Worm (Caenorhabditis elegans) whole organism, L4 larva: ENCODE results near the gene srd-3.

ENCODE experiments used
- ZK546.5 ChIP-seq, 2 experiments: sonication (generic microtip); optimal IDR thresholded peaks; 2 replicates each; lab custom pipeline; 2017; ENCODE audit warnings: missing biosample characterization in 2 of 2, missing genetic modification characterization in 2 of 2
- ceh-28 ChIP-seq: fragments of 150-350 bp; optimal IDR thresholded peaks from 2 replicates; lab custom pipeline; 2014; ENCODE audit warnings: missing biosample characterization, missing genetic modification reagents, missing genetic modification characterization
- daf-8 ChIP-seq: fragments of 200-800 bp; sonication (Bioruptor generic); IDR thresholded peaks from 2 replicates; pipeline ENCODE4 v1.3.6; 2022; ENCODE audit warnings: missing genetic modification characterization, missing compliant biosample characterization
- dpl-1 ChIP-seq: fragments of 150-350 bp; optimal IDR thresholded peaks from 2 replicates; lab custom pipeline; 2014; ENCODE audit warnings: missing biosample characterization, missing genetic modification reagents, missing genetic modification characterization
- egl-27 ChIP-seq: sonication (generic microtip); optimal IDR thresholded peaks from 3 replicates; lab custom pipeline; 2017; ENCODE audit warnings: missing biosample characterization, missing genetic modification reagents, missing genetic modification characterization
- lin-13 ChIP-seq: fragments of 150-350 bp; optimal IDR thresholded peaks from 2 replicates; lab custom pipeline; 2014; ENCODE audit warnings: missing biosample characterization, missing genetic modification reagents, missing genetic modification characterization
- nhr-102 ChIP-seq: sonication (generic microtip); optimal IDR thresholded peaks from 2 replicates; lab custom pipeline; 2016; ENCODE audit warnings: mild to moderate bottlenecking, missing genetic modification characterization, moderate library complexity, missing compliant biosample characterization
- nhr-25 ChIP-seq: sonication (generic microtip); optimal IDR thresholded peaks from 2 replicates; lab custom pipeline; 2017; ENCODE audit warnings: missing genetic modification characterization, mild to moderate bottlenecking, missing compliant biosample characterization, antibody characterized with exemption, moderate library complexity, borderline replicate concordance; ENCODE audit not compliant: insufficient read depth

DNA sequence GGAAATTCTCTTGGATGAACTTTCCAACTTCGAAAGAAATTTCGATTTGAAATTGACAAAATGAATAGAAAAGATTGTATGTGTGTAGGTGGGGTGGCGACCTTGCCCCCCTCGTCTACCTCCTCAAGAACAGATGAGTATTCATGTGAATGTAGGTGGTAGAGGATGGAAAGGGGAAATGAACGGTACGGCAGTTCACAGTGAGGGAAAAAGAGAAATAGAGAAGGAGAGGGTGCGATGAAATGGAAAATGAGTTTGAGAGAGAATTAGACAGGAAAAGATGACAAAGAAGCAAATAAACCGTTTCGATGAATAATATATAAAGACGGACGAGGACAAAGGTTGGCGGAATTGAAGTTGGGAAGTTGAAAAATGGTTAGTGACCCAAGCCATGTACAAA is 6.8 kb downstream of the srd-3 start:
- TF ChIP-seq lin-13 (GFP tag; lab: Kevin White, UChicago): no peak
- no peak for TF ChIP-seq dpl-1 (GFP tag; lab: Kevin White, UChicago)
- TF ChIP-seq egl-27 (tag; lab: Kevin White, UChicago): no peak
- no peak for TF ChIP-seq ceh-28 (tag; lab: Kevin White, UChicago)
- no peak for TF ChIP-seq daf-8
- no peak for TF ChIP-seq nhr-25 (tag; lab: Kevin White, UChicago)
- no peak for TF ChIP-seq nhr-102 (tag; lab: Kevin White, UChicago)
- no peak for TF ChIP-seq ZK546.5 (tag; optimal IDR thresholded peaks at IDR 0.05; lab: Kevin White, UChicago)
